Worm (Caenorhabditis elegans) whole organism, L1 larva: ENCODE measurements around the gene zip-7.

Experiments
- C04F5.9 ChIP-seq: sonication (generic microtip); optimal IDR thresholded peaks from 2 replicates; lab custom pipeline; 2016; ENCODE audit warnings: missing genetic modification characterization, missing compliant biosample characterization
- C16A3.4 ChIP-seq: fragments of 150-350 bp; optimal IDR thresholded peaks from 2 replicates; lab custom pipeline; 2014; ENCODE audit warnings: missing biosample characterization, missing genetic modification characterization
- C34B4.2 ChIP-seq: sonication (generic microtip); optimal IDR thresholded peaks from 2 replicates; lab custom pipeline; 2017; ENCODE audit warnings: mild to moderate bottlenecking, missing genetic modification characterization, missing compliant biosample characterization
- Y116A8C.19 ChIP-seq: sonication (generic microtip); optimal IDR thresholded peaks from 2 replicates; lab custom pipeline; 2016; ENCODE audit warnings: missing compliant biosample characterization, missing genetic modification characterization, borderline replicate concordance
- ama-1 ChIP-seq: fragments of 150-350 bp; optimal IDR thresholded peaks from 2 replicates; lab custom pipeline; 2014
- blmp-1 ChIP-seq: fragments of 150-350 bp; optimal IDR thresholded peaks from 2 replicates; lab custom pipeline; 2014; ENCODE audit warnings: missing biosample characterization, missing genetic modification characterization
- ceh-63 ChIP-seq: fragments of 200-800 bp; sonication (Bioruptor generic); optimal IDR thresholded peaks from 2 replicates; lab custom pipeline; 2018; ENCODE audit warnings: mild to moderate bottlenecking, missing genetic modification characterization, missing compliant biosample characterization
- ceh-82 ChIP-seq, 3 experiments: fragments of 150-350 bp in 1 of 3; sonication (generic microtip) in 2 of 3; optimal IDR thresholded peaks; 2 replicates each; lab custom pipeline; 2014 to 2017; ENCODE audit warnings: missing biosample characterization in 3 of 3, missing genetic modification characterization in 3 of 3
- ceh-88 ChIP-seq: fragments of 200-800 bp; sonication (Bioruptor generic); IDR thresholded peaks from 2 replicates; pipeline ENCODE4 v1.3.6; 2022; ENCODE audit warnings: missing genetic modification characterization, missing compliant biosample characterization
- ces-1 ChIP-seq: fragments of 150-350 bp; optimal IDR thresholded peaks from 2 replicates; lab custom pipeline; 2014; ENCODE audit warnings: missing biosample characterization, missing genetic modification reagents, missing genetic modification characterization
- dpl-1 ChIP-seq, 3 experiments: fragments of 150-350 bp in 2 of 3; sonication (generic microtip) in 1 of 3; optimal IDR thresholded peaks; 2 replicates each; lab custom pipeline; 2014 to 2017; ENCODE audit warnings: missing biosample characterization in 3 of 3, missing genetic modification characterization in 3 of 3, missing genetic modification reagents in 3 of 3
- efl-1 ChIP-seq, 4 experiments: fragments of 150-350 bp; optimal IDR thresholded peaks in 3 of 4; peaks in 1 of 4; 1 replicate in 1 of 4; 2 replicates in 3 of 4; lab custom pipeline; 2014; ENCODE audit warnings: missing biosample characterization in 2 of 4, missing genetic modification characterization in 2 of 4, missing genetic modification reagents in 2 of 4
- egl-13 ChIP-seq: sonication (generic microtip); optimal IDR thresholded peaks from 2 replicates; lab custom pipeline; 2016; ENCODE audit warnings: missing genotype, missing genetic modification reagents, missing genetic modification characterization, missing compliant biosample characterization
- egl-27 ChIP-seq, 2 experiments: fragments of 150-350 bp in 1 of 2; sonication (generic microtip); optimal IDR thresholded peaks; 3 replicates each; lab custom pipeline; 2017 to 2018; ENCODE audit warnings: missing biosample characterization in 2 of 2, missing genetic modification characterization in 2 of 2, missing genetic modification reagents in 2 of 2
- elt-2 ChIP-seq: sonication (generic microtip); optimal IDR thresholded peaks from 2 replicates; lab custom pipeline; 2016; ENCODE audit warnings: missing genetic modification characterization, mild to moderate bottlenecking, inconsistent platforms, missing compliant biosample characterization, missing genetic modification reagents
- elt-3 ChIP-seq, 6 experiments: fragments of 150-350 bp in 1 of 6; sonication (generic microtip); optimal IDR thresholded peaks; 2 replicates each; lab custom pipeline; 2017 to 2018; ENCODE audit warnings: missing biosample characterization in 6 of 6, missing genetic modification characterization in 6 of 6, inconsistent platforms in 1 of 6
- ets-5 ChIP-seq: fragments of 200-800 bp; sonication (Bioruptor generic); IDR thresholded peaks from 2 replicates; pipeline ENCODE4 v1.3.6; 2022; ENCODE audit warnings: missing genetic modification characterization, missing compliant biosample characterization
- fos-1 ChIP-seq: fragments of 150-350 bp; optimal IDR thresholded peaks from 2 replicates; lab custom pipeline; 2014; ENCODE audit warnings: missing biosample characterization, missing genetic modification characterization
- hlh-17 ChIP-seq: fragments of 200-800 bp; sonication (Bioruptor generic); optimal IDR thresholded peaks from 2 replicates; lab custom pipeline; 2018; ENCODE audit warnings: missing genetic modification characterization, mild to moderate bottlenecking, missing compliant biosample characterization, moderate library complexity, borderline replicate concordance
- jun-1 ChIP-seq: fragments of 150-350 bp; optimal IDR thresholded peaks from 2 replicates; lab custom pipeline; 2014; ENCODE audit warnings: missing biosample characterization, missing genetic modification reagents, missing genetic modification characterization
- lin-13 ChIP-seq: fragments of 150-350 bp; optimal IDR thresholded peaks from 2 replicates; lab custom pipeline; 2014; ENCODE audit warnings: missing biosample characterization, missing genetic modification reagents, missing genetic modification characterization
- lin-14 ChIP-seq: fragments of 200-800 bp; sonication (Bioruptor generic); optimal IDR thresholded peaks from 2 replicates; lab custom pipeline; 2018; ENCODE audit warnings: mild to moderate bottlenecking, missing genetic modification characterization, moderate library complexity, missing compliant biosample characterization
- lin-15B ChIP-seq: fragments of 150-350 bp; sonication (generic microtip); optimal IDR thresholded peaks from 3 replicates; lab custom pipeline; 2014; ENCODE audit warnings: missing biosample characterization, missing genetic modification characterization
- lin-35 ChIP-seq, 2 experiments: fragments of 150-350 bp; optimal IDR thresholded peaks; 2 replicates each; lab custom pipeline; 2014; ENCODE audit warnings: missing biosample characterization in 2 of 2, missing genetic modification characterization in 2 of 2, missing genetic modification reagents in 2 of 2
- lsy-2 ChIP-seq, 2 experiments: fragments of 150-350 bp; optimal IDR thresholded peaks; 2 replicates each; lab custom pipeline; 2014; ENCODE audit warnings: missing biosample characterization in 2 of 2, missing genetic modification characterization in 2 of 2
- mab-9 ChIP-seq: fragments of 200-800 bp; sonication (Bioruptor generic); IDR thresholded peaks from 2 replicates; pipeline ENCODE4 v1.3.6; 2022; ENCODE audit warnings: missing genetic modification reagents, missing genetic modification characterization, missing compliant biosample characterization
- mdl-1 ChIP-seq, 2 experiments: fragments of 150-350 bp; optimal IDR thresholded peaks; 2 replicates each; lab custom pipeline; 2014 to 2017; ENCODE audit warnings: missing biosample characterization in 2 of 2, missing genetic modification characterization in 2 of 2, inconsistent platforms in 1 of 2
- mep-1 ChIP-seq: fragments of 150-350 bp; optimal IDR thresholded peaks from 2 replicates; lab custom pipeline; 2014; ENCODE audit warnings: missing biosample characterization, missing genetic modification characterization
- nhr-19 ChIP-seq: fragments of 200-800 bp; sonication (Bioruptor generic); conservative IDR thresholded peaks from 2 replicates; pipeline ENCODE4 v1.3.6; 2022; ENCODE audit warnings: missing genetic modification characterization, missing compliant biosample characterization
- nhr-20 ChIP-seq: sonication (generic microtip); optimal IDR thresholded peaks from 2 replicates; lab custom pipeline; 2016; ENCODE audit warnings: mild to moderate bottlenecking, missing genetic modification characterization, missing compliant biosample characterization
- nhr-47 ChIP-seq: sonication (generic microtip); optimal IDR thresholded peaks from 2 replicates; lab custom pipeline; 2016; ENCODE audit warnings: mild to moderate bottlenecking, missing genetic modification characterization, moderate library complexity, missing compliant biosample characterization
- nhr-71 ChIP-seq: sonication (generic microtip); optimal IDR thresholded peaks from 2 replicates; lab custom pipeline; 2016; ENCODE audit warnings: mild to moderate bottlenecking, missing genetic modification characterization, moderate library complexity, missing compliant biosample characterization
- nhr-77 ChIP-seq: fragments of 150-350 bp; optimal IDR thresholded peaks from 2 replicates; lab custom pipeline; 2014; ENCODE audit warnings: missing biosample characterization, missing genetic modification characterization
- nhr-85 ChIP-seq: sonication (generic microtip); peaks from one replicate; lab custom pipeline; 2016; ENCODE audit warnings: missing genetic modification characterization, inconsistent platforms, missing compliant biosample characterization
- nhr-90 ChIP-seq: sonication (generic microtip); optimal IDR thresholded peaks from 2 replicates; lab custom pipeline; 2016; ENCODE audit warnings: mild to moderate bottlenecking, missing genetic modification characterization, missing compliant biosample characterization; ENCODE audit not compliant: poor library complexity
- pqm-1 ChIP-seq: sonication (generic microtip); optimal IDR thresholded peaks from 3 replicates; lab custom pipeline; 2017; ENCODE audit warnings: missing biosample characterization, missing genetic modification characterization
- rnt-1 ChIP-seq: sonication (generic microtip); optimal IDR thresholded peaks from 2 replicates; lab custom pipeline; 2016; ENCODE audit warnings: mild to moderate bottlenecking, missing genetic modification characterization, moderate library complexity, missing compliant biosample characterization
- snu-23 ChIP-seq: sonication (generic microtip); optimal IDR thresholded peaks from 2 replicates; lab custom pipeline; 2016; ENCODE audit warnings: missing genetic modification characterization, missing compliant biosample characterization
- sptf-1 ChIP-seq: fragments of 150-350 bp; optimal IDR thresholded peaks from 2 replicates; lab custom pipeline; 2014; ENCODE audit warnings: missing biosample characterization, missing genetic modification characterization
- swsn-7 ChIP-seq: sonication (generic microtip); optimal IDR thresholded peaks from 2 replicates; lab custom pipeline; 2016; ENCODE audit warnings: missing genetic modification characterization, missing compliant biosample characterization
- tbx-2 ChIP-seq: sonication (generic microtip); optimal IDR thresholded peaks from 2 replicates; lab custom pipeline; 2016; ENCODE audit warnings: missing genetic modification characterization, missing compliant biosample characterization
- tlp-1 ChIP-seq: fragments of 150-350 bp; optimal IDR thresholded peaks from 2 replicates; lab custom pipeline; 2014; ENCODE audit warnings: missing biosample characterization, missing genetic modification characterization
- unc-130 ChIP-seq: fragments of 150-350 bp; optimal IDR thresholded peaks from 2 replicates; lab custom pipeline; 2017; ENCODE audit warnings: missing biosample characterization, missing genetic modification characterization, inconsistent platforms
- xbp-1 ChIP-seq: sonication (generic microtip); optimal IDR thresholded peaks from 2 replicates; lab custom pipeline; 2016; ENCODE audit warnings: missing genetic modification characterization, missing compliant biosample characterization
- zag-1 ChIP-seq: fragments of 150-350 bp; optimal IDR thresholded peaks from 2 replicates; lab custom pipeline; 2014; ENCODE audit warnings: missing biosample characterization, missing genetic modification characterization
- ztf-11 ChIP-seq, 2 experiments: sonication (generic microtip); optimal IDR thresholded peaks; 2 replicates each; lab custom pipeline; 2016 to 2017; ENCODE audit warnings: missing genetic modification characterization in 2 of 2, missing biosample characterization in 1 of 2, missing compliant biosample characterization in 1 of 2
- ztf-4 ChIP-seq: fragments of 150-350 bp; optimal IDR thresholded peaks from 2 replicates; lab custom pipeline; 2014; ENCODE audit warnings: missing biosample characterization, missing genetic modification characterization

Gene zip-7

DNA sequence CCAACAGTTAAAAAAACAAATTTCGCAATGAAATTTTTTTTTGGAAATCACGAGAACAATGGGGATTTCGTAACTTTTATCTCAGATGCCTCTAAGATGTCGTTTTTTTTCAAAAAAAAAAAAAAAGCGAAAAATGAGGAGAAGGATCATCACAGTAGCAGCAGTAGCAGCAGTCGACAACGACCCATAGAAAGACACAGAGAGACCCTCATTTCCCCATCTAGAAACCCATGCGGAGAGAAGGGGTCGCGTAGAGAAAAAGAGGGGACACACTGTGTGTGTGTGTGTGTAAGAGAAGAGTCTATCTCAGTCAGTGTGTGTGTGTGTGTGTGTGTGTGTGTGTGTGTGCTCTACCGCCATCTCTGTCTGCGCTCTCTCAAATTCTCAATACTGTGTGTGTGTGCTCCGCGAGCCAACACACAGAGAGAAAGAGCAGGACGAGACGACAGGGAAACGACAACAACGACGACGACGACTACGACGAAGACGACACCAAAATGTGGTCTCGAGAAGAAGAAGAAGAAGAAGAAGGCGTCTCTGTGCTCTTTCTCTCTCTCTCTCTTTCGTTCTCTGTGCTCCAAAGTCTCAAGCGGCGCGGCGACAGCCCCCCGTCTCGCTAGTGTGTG lies 14.0 kb downstream of the zip-7 start (continued):
- TF ChIP-seq lin-35 (GFP tag; optimal IDR thresholded peaks at IDR 0.05; lab: Kevin White, UChicago) (peak; percentile 24 to 75), nhr-20 (tag; lab: Kevin White, UChicago) (peak; percentile 77), ztf-4 (tag; lab: Kevin White, UChicago) (peak; percentile 57), efl-1 (optimal IDR thresholded peaks at IDR 0.05; lab: Kevin White, UChicago) (peak; percentile 61 to 68), efl-1 (GFP tag; optimal IDR thresholded peaks at IDR 0.05 in 1 of 2; lab: Kevin White, UChicago) (peak; percentile 16 to 87), C16A3.4 (tag; lab: Kevin White, UChicago) (peak; percentile 54), dpl-1 (GFP tag; optimal IDR thresholded peaks at IDR 0.05; lab: Kevin White, UChicago) (peak in 2 of 3 experiments; percentile 27 to 35), jun-1 (tag; lab: Kevin White, UChicago) (peak; percentile 76), ceh-88 (peak; percentile 36; the same call in 1 of the 2 replicates), rnt-1 (peak; percentile 81), sptf-1 (tag; lab: Kevin White, UChicago) (no peak), hlh-17 (no peak), ceh-82 (tag; optimal IDR thresholded peaks at IDR 0.05; lab: Kevin White, UChicago) (peak; percentile 50 to 68 (median 67)), nhr-77 (tag; lab: Kevin White, UChicago) (peak; percentile 33), unc-130 (tag; lab: Kevin White, UChicago) (no peak), ztf-11 (tag; optimal IDR thresholded peaks at IDR 0.05; lab: Kevin White, UChicago) (peak in 1 of 2 experiments; percentile 39), C04F5.9 (tag; lab: Kevin White, UChicago) (no peak), nhr-71 (tag; lab: Kevin White, UChicago) (peak; percentile 85), mdl-1 (tag; optimal IDR thresholded peaks at IDR 0.05; lab: Kevin White, UChicago) (peak in 1 of 2 experiments; percentile 60), nhr-85 (tag; lab: Kevin White, UChicago) (peak; percentile 56), egl-27 (tag; optimal IDR thresholded peaks at IDR 0.05; lab: Kevin White, UChicago) (peak in 1 of 2 experiments; percentile 27), C34B4.2 (tag; lab: Kevin White, UChicago) (no peak), lin-15B (peak; percentile 19), zag-1 (tag; lab: Kevin White, UChicago) (no peak), elt-2 (peak; percentile 20), ceh-63 (GFP tag; lab: Kevin White, UChicago) (no peak), egl-13 (peak; percentile 50), lin-14 (peak; percentile 95), fos-1 (tag; lab: Kevin White, UChicago) (peak; percentile 73), mab-9 (GFP tag; lab: Robert Waterston, UW) (peak; percentile 46; the same call in 1 of the 2 replicates), lsy-2 (tag; optimal IDR thresholded peaks at IDR 0.05; lab: Kevin White, UChicago) (peak; percentile 71 to 79)
- TF ChIP-seq, all 84 proteins: peak for 47

DNA sequence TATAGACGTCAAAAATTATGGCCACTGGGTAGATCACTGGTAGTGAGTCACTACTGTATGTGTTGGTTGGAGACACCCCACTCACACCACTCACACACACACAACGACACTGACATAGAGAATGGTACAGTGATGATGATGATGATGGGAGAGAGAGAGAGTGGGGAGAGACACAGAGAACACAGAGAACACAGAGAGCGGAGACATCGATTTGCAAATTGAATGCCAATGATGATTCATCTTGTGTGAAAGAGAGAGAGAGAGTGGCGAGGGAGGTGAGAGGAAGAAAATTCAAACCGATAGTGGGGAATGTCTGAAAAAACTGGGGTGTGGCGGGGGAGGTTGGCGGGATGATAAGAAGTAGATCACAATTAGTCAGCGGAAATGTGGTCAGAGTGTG lies 15.5 kb downstream of the zip-7 start:
- peak; percentile 69 for TF ChIP-seq mep-1 (tag; lab: Kevin White, UChicago)
- peak; percentile 28 for TF ChIP-seq xbp-1
- TF ChIP-seq dpl-1 (GFP tag; optimal IDR thresholded peaks at IDR 0.05; lab: Kevin White, UChicago): peak in 2 of 3 experiments; percentile 16 to 33
- peak; percentile 65 for TF ChIP-seq nhr-71 (tag; lab: Kevin White, UChicago)
- peak; percentile 70 for TF ChIP-seq snu-23 (GFP tag; lab: Kevin White, UChicago)
- TF ChIP-seq blmp-1 (tag; lab: Kevin White, UChicago): peak; percentile 43
- no peak for TF ChIP-seq tlp-1
- TF ChIP-seq lin-15B: no peak
- TF ChIP-seq lsy-2 (tag; optimal IDR thresholded peaks at IDR 0.05; lab: Kevin White, UChicago): peak; percentile 38 to 52
- TF ChIP-seq tbx-2 (tag; lab: Kevin White, UChicago): peak; percentile 7
- TF ChIP-seq rnt-1: peak; percentile 48
- peak; percentile 61 for TF ChIP-seq nhr-90
- TF ChIP-seq C16A3.4 (tag; lab: Kevin White, UChicago): peak; percentile 15
- no peak for TF ChIP-seq elt-3 (tag; optimal IDR thresholded peaks at IDR 0.05; lab: Kevin White, UChicago)
- peak; percentile 86 for TF ChIP-seq jun-1 (tag; lab: Kevin White, UChicago)
- TF ChIP-seq lin-35 (GFP tag; optimal IDR thresholded peaks at IDR 0.05; lab: Kevin White, UChicago): peak in 1 of 2 experiments; percentile 66
- TF ChIP-seq ets-5: no peak
- TF ChIP-seq nhr-85 (tag; lab: Kevin White, UChicago): peak; percentile 85
- no peak for TF ChIP-seq Y116A8C.19 (tag; lab: Kevin White, UChicago)
- peak; percentile 29 for TF ChIP-seq nhr-47 (tag; lab: Kevin White, UChicago)
- peak; percentile 14 for TF ChIP-seq lin-13 (GFP tag; lab: Kevin White, UChicago)
- no peak for TF ChIP-seq hlh-17
- peak; percentile 14 for TF ChIP-seq ztf-4 (tag; lab: Kevin White, UChicago)
- peak; percentile 41 for TF ChIP-seq swsn-7 (tag; lab: Kevin White, UChicago)
- TF ChIP-seq ama-1 (lab: Kevin White, UChicago): peak; percentile 11
- TF ChIP-seq nhr-19 (GFP tag; lab: Robert Waterston, UW): peak; percentile 31
- TF ChIP-seq fos-1 (tag; lab: Kevin White, UChicago): peak; percentile 97
- no peak for TF ChIP-seq ces-1 (GFP tag; lab: Kevin White, UChicago)
- no peak for TF ChIP-seq pqm-1 (tag; lab: Kevin White, UChicago)
- peak; percentile 21 to 44 for TF ChIP-seq efl-1 (optimal IDR thresholded peaks at IDR 0.05; lab: Kevin White, UChicago)
- peak; percentile 26 to 78 for TF ChIP-seq efl-1 (GFP tag; optimal IDR thresholded peaks at IDR 0.05 in 1 of 2; lab: Kevin White, UChicago)
- TF ChIP-seq lin-14: peak; percentile 75
